Worm (Caenorhabditis elegans) whole organism, L3 larva: Measurements from ENCODE around the gene lpd-7.

Source experiments
- R02D3.7 ChIP-seq: fragments of 150-350 bp; optimal IDR thresholded peaks from 2 replicates; lab custom pipeline; 2014; ENCODE audit warnings: missing biosample characterization, missing genetic modification characterization
- ZK546.5 ChIP-seq: sonication (generic microtip); optimal IDR thresholded peaks from 2 replicates; lab custom pipeline; 2017; ENCODE audit warnings: missing biosample characterization, missing genetic modification characterization
- aly-2 ChIP-seq: fragments of 150-350 bp; optimal IDR thresholded peaks from 2 replicates; lab custom pipeline; 2014; ENCODE audit warnings: missing biosample characterization, missing genetic modification characterization
- ama-1 ChIP-seq: fragments of 150-350 bp; optimal IDR thresholded peaks from 2 replicates; lab custom pipeline; 2018
- ceh-16 ChIP-seq: sonication (generic microtip); optimal IDR thresholded peaks from 2 replicates; lab custom pipeline; 2017; ENCODE audit warnings: missing biosample characterization, missing genetic modification characterization
- ceh-28 ChIP-seq: fragments of 150-350 bp; optimal IDR thresholded peaks from 2 replicates; lab custom pipeline; 2014; ENCODE audit warnings: missing biosample characterization, missing genetic modification reagents, missing genetic modification characterization
- ceh-82 ChIP-seq: fragments of 150-350 bp; optimal IDR thresholded peaks from 2 replicates; lab custom pipeline; 2014; ENCODE audit warnings: missing biosample characterization, missing genetic modification characterization
- ceh-9 ChIP-seq: sonication (generic microtip); optimal IDR thresholded peaks from 2 replicates; lab custom pipeline; 2018; ENCODE audit warnings: missing biosample characterization, missing genetic modification characterization
- daf-12 ChIP-seq: fragments of 150-350 bp; optimal IDR thresholded peaks from 2 replicates; lab custom pipeline; 2014; ENCODE audit warnings: missing biosample characterization, missing genetic modification reagents, missing genetic modification characterization
- egl-5 ChIP-seq: fragments of 150-350 bp; optimal IDR thresholded peaks from 2 replicates; lab custom pipeline; 2017; ENCODE audit warnings: missing biosample characterization, missing genetic modification reagents, missing genetic modification characterization, inconsistent platforms
- elt-1 ChIP-seq: fragments of 150-350 bp; optimal IDR thresholded peaks from 2 replicates; lab custom pipeline; 2014; ENCODE audit warnings: missing biosample characterization, missing genetic modification characterization
- elt-2 ChIP-seq: sonication (generic microtip); optimal IDR thresholded peaks from 2 replicates; lab custom pipeline; 2016; ENCODE audit warnings: missing genetic modification reagents, mild to moderate bottlenecking, missing genetic modification characterization, missing compliant biosample characterization
- elt-3 ChIP-seq, 3 experiments: fragments of 150-350 bp in 1 of 3; sonication (generic microtip) in 2 of 3; optimal IDR thresholded peaks; 2 replicates in 2 of 3; 4 replicates in 1 of 3; lab custom pipeline; 2014 to 2017; ENCODE audit warnings: missing biosample characterization in 3 of 3, missing genetic modification characterization in 3 of 3
- fkh-10 ChIP-seq: sonication (generic microtip); optimal IDR thresholded peaks from 2 replicates; lab custom pipeline; 2017; ENCODE audit warnings: missing biosample characterization, missing genetic modification reagents, missing genetic modification characterization
- fkh-2 ChIP-seq: fragments of 150-350 bp; optimal IDR thresholded peaks from 2 replicates; lab custom pipeline; 2014; ENCODE audit warnings: missing biosample characterization, missing genetic modification reagents, missing genetic modification characterization
- fos-1 ChIP-seq: fragments of 150-350 bp; optimal IDR thresholded peaks from 2 replicates; lab custom pipeline; 2014; ENCODE audit warnings: missing biosample characterization, missing genetic modification characterization
- hmg-11 ChIP-seq: sonication (generic microtip); optimal IDR thresholded peaks from 2 replicates; lab custom pipeline; 2016; ENCODE audit warnings: missing genetic modification characterization, missing compliant biosample characterization
- jun-1 ChIP-seq: fragments of 150-350 bp; optimal IDR thresholded peaks from 2 replicates; lab custom pipeline; 2014; ENCODE audit warnings: missing biosample characterization, missing genetic modification reagents, missing genetic modification characterization
- lin-15B ChIP-seq: fragments of 150-350 bp; optimal IDR thresholded peaks from 2 replicates; lab custom pipeline; 2014; ENCODE audit warnings: missing biosample characterization, missing genetic modification characterization
- lin-39 ChIP-seq: fragments of 150-350 bp; optimal IDR thresholded peaks from 2 replicates; lab custom pipeline; 2018; ENCODE audit warnings: missing biosample characterization, missing genetic modification reagents, missing genetic modification characterization
- lsy-12 ChIP-seq: sonication (generic microtip); optimal IDR thresholded peaks from 2 replicates; lab custom pipeline; 2016; ENCODE audit warnings: mild to moderate bottlenecking, missing genetic modification characterization, missing compliant biosample characterization
- mdl-1 ChIP-seq: fragments of 150-350 bp; optimal IDR thresholded peaks from 2 replicates; lab custom pipeline; 2014; ENCODE audit warnings: missing biosample characterization, missing genetic modification characterization
- mml-1 ChIP-seq: fragments of 150-350 bp; sonication (generic microtip); optimal IDR thresholded peaks from 3 replicates; lab custom pipeline; 2014; ENCODE audit warnings: missing biosample characterization, missing genetic modification characterization
- nfya-1 ChIP-seq: sonication (generic microtip); optimal IDR thresholded peaks from 2 replicates; lab custom pipeline; 2017; ENCODE audit warnings: missing genetic modification characterization, mild to moderate bottlenecking, missing compliant biosample characterization, antibody characterized with exemption, moderate library complexity; ENCODE audit not compliant: insufficient read depth
- nhr-11 ChIP-seq: fragments of 150-350 bp; optimal IDR thresholded peaks from 2 replicates; lab custom pipeline; 2014; ENCODE audit warnings: missing biosample characterization, missing genetic modification characterization
- nhr-12 ChIP-seq: fragments of 150-350 bp; optimal IDR thresholded peaks from 2 replicates; lab custom pipeline; 2014; ENCODE audit warnings: missing biosample characterization, missing genetic modification characterization
- nhr-23 ChIP-seq: fragments of 150-350 bp; optimal IDR thresholded peaks from 2 replicates; lab custom pipeline; 2014; ENCODE audit warnings: missing biosample characterization, missing genetic modification reagents, missing genetic modification characterization
- nhr-237 ChIP-seq: fragments of 150-350 bp; optimal IDR thresholded peaks from 2 replicates; lab custom pipeline; 2014; ENCODE audit warnings: missing biosample characterization, missing genetic modification characterization
- nhr-25 ChIP-seq: sonication (generic microtip); optimal IDR thresholded peaks from 2 replicates; lab custom pipeline; 2017; ENCODE audit warnings: missing biosample characterization, missing genetic modification characterization
- nhr-28 ChIP-seq: fragments of 150-350 bp; optimal IDR thresholded peaks from 2 replicates; lab custom pipeline; 2014; ENCODE audit warnings: missing biosample characterization, missing genetic modification characterization
- nhr-43 ChIP-seq: sonication (generic microtip); optimal IDR thresholded peaks from 2 replicates; lab custom pipeline; 2016; ENCODE audit warnings: mild to moderate bottlenecking, missing genetic modification characterization, missing compliant biosample characterization; ENCODE audit not compliant: poor library complexity, severe bottlenecking
- nhr-67 ChIP-seq: fragments of 150-350 bp; optimal IDR thresholded peaks from 2 replicates; lab custom pipeline; 2014; ENCODE audit warnings: missing biosample characterization, missing genetic modification characterization
- nhr-76 ChIP-seq: fragments of 150-350 bp; sonication (generic microtip); optimal IDR thresholded peaks from 5 replicates; lab custom pipeline; 2014; ENCODE audit warnings: missing biosample characterization, missing genetic modification characterization
- nhr-77 ChIP-seq: fragments of 150-350 bp; optimal IDR thresholded peaks from 2 replicates; lab custom pipeline; 2014; ENCODE audit warnings: missing biosample characterization, missing genetic modification characterization
- pqm-1 ChIP-seq: fragments of 150-350 bp; optimal IDR thresholded peaks from 2 replicates; lab custom pipeline; 2017; ENCODE audit warnings: missing biosample characterization, missing genetic modification characterization, inconsistent platforms
- sea-2 ChIP-seq: fragments of 150-350 bp; sonication (generic microtip); optimal IDR thresholded peaks from 4 replicates; lab custom pipeline; 2014; ENCODE audit warnings: missing biosample characterization, missing genetic modification reagents, missing genetic modification characterization
- skn-1 ChIP-seq: fragments of 150-350 bp; optimal IDR thresholded peaks from 2 replicates; lab custom pipeline; 2014; ENCODE audit warnings: missing biosample characterization, missing genetic modification characterization
- snpc-4 ChIP-seq: fragments of 150-350 bp; optimal IDR thresholded peaks from 2 replicates; lab custom pipeline; 2014; ENCODE audit warnings: missing biosample characterization, missing genetic modification characterization
- tbx-2 ChIP-seq: sonication (generic microtip); optimal IDR thresholded peaks from 2 replicates; lab custom pipeline; 2016; ENCODE audit warnings: mild to moderate bottlenecking, missing genetic modification characterization, missing compliant biosample characterization
- unc-39 ChIP-seq: sonication (generic microtip); optimal IDR thresholded peaks from 4 replicates; lab custom pipeline; 2017; ENCODE audit warnings: missing biosample characterization, missing genetic modification characterization
- unc-62 ChIP-seq: fragments of 150-350 bp; sonication (generic microtip); optimal IDR thresholded peaks from 4 replicates; lab custom pipeline; 2014; ENCODE audit warnings: missing biosample characterization, missing genetic modification reagents, missing genetic modification characterization
- zag-1 ChIP-seq: fragments of 150-350 bp; optimal IDR thresholded peaks from 2 replicates; lab custom pipeline; 2014; ENCODE audit warnings: missing biosample characterization, missing genetic modification characterization
- ztf-11 ChIP-seq: fragments of 150-350 bp; optimal IDR thresholded peaks from 2 replicates; lab custom pipeline; 2014; ENCODE audit warnings: missing biosample characterization, missing genetic modification characterization
- ztf-4 ChIP-seq: fragments of 150-350 bp; optimal IDR thresholded peaks from 2 replicates; lab custom pipeline; 2014; ENCODE audit warnings: missing biosample characterization, missing genetic modification characterization

The lpd-7 gene

ce11 chrIII:7559869-7560268, 13.3 kb upstream of the lpd-7 start:
- TF ChIP-seq R02D3.7 (tag; lab: Kevin White, UChicago) (no peak), lin-39 (peak; percentile 31), elt-1 (tag; lab: Kevin White, UChicago) (peak; percentile 3), nhr-25 (tag; lab: Kevin White, UChicago) (no peak), ceh-9 (tag; lab: Kevin White, UChicago) (no peak), nhr-11 (peak; percentile 48), nfya-1 (peak; percentile 25), unc-62 (GFP tag; lab: Kevin White, UChicago) (peak; percentile 61)

- TF ChIP-seq sea-2, result no peak
These were observed 11.3 kb upstream of the lpd-7 start, which contains the start of gene lgc-12 for ce11 chrIII:7561872-7562271. Gene lgc-12 (plus strand): TSS chrIII:7562172.

ce11 chrIII:7565247-7565646, 7.9 kb upstream of the lpd-7 start, which contains the start of gene ttr-8:
Gene ttr-8 (minus strand): TSS chrIII:7565347.
- TF ChIP-seq lin-39 (no peak), ceh-28 (tag; lab: Kevin White, UChicago) (no peak)

ce11 chrIII:7566098-7566497, 7.1 kb upstream of the lpd-7 start, which contains the start of gene ttr-32:
Gene ttr-32 (plus strand): TSS chrIII:7566411.
- no peak for TF ChIP-seq sea-2
- TF ChIP-seq ama-1, result no peak
- no peak for TF ChIP-seq lsy-12

ce11 chrIII:7570083-7570695, 3.0 kb upstream of the lpd-7 start, which contains the start of gene R13A5.7:
Gene R13A5.7 (minus strand): TSS chrIII:7570133.
- TF ChIP-seq pqm-1 (tag; lab: Kevin White, UChicago) (peak; percentile 55), ceh-16 (tag; lab: Kevin White, UChicago) (no peak), nhr-25 (tag; lab: Kevin White, UChicago) (peak; percentile 48), elt-1 (tag; lab: Kevin White, UChicago) (peak; percentile 20), ztf-11 (tag; lab: Kevin White, UChicago) (no peak), skn-1 (peak; percentile 43), lsy-12 (peak; percentile 24), ztf-4 (no peak), nhr-43 (tag; lab: Kevin White, UChicago) (peak; percentile 72), elt-2 (peak; percentile 77), nhr-237 (tag; lab: Kevin White, UChicago) (no peak), snpc-4 (peak; percentile 69), lin-39 (peak; percentile 50), ceh-9 (tag; lab: Kevin White, UChicago) (no peak), jun-1 (tag; lab: Kevin White, UChicago) (peak; percentile 80), nhr-28 (tag; lab: Kevin White, UChicago) (no peak), fkh-10 (no peak), aly-2 (tag; lab: Kevin White, UChicago) (no peak), nfya-1 (peak; percentile 88), ceh-28 (tag; lab: Kevin White, UChicago) (peak; percentile 71), mml-1 (no peak), unc-62 (GFP tag; lab: Kevin White, UChicago) (peak; percentile 64), nhr-12 (tag; lab: Kevin White, UChicago) (no peak), unc-39 (tag; lab: Kevin White, UChicago) (no peak), ceh-82 (tag; lab: Kevin White, UChicago) (peak; percentile 4), elt-3 (tag; optimal IDR thresholded peaks at IDR 0.05; lab: Kevin White, UChicago) (no peak), fos-1 (no peak), daf-12 (tag; lab: Kevin White, UChicago) (no peak), nhr-77 (tag; lab: Kevin White, UChicago) (no peak), mdl-1 (tag; lab: Kevin White, UChicago) (peak; percentile 80), nhr-23 (peak; percentile 76), tbx-2 (tag; lab: Kevin White, UChicago) (peak; percentile 46), ZK546.5 (tag; lab: Kevin White, UChicago) (no peak), nhr-76 (tag; lab: Kevin White, UChicago) (no peak), nhr-11 (peak; percentile 39), nhr-67 (tag; lab: Kevin White, UChicago) (no peak), hmg-11 (tag; lab: Kevin White, UChicago) (peak; percentile 91), sea-2 (no peak), fkh-2 (tag; lab: Kevin White, UChicago) (no peak), R02D3.7 (tag; lab: Kevin White, UChicago) (peak; percentile 39), zag-1 (tag; lab: Kevin White, UChicago) (no peak), lin-15B (peak; percentile 48), egl-5 (tag; lab: Kevin White, UChicago) (peak; percentile 47)
